Worm (Caenorhabditis elegans) whole organism, young adult: Measurements from ENCODE around the gene T08A11.1.

Source experiments
- B0336.3 ChIP-seq: fragments of 200-800 bp; sonication (Bioruptor generic); IDR thresholded peaks from 2 replicates; pipeline ENCODE4 v1.3.6; 2022; ENCODE audit warnings: missing genetic modification characterization, missing compliant biosample characterization
- T26A5.8 ChIP-seq: sonication (generic microtip); optimal IDR thresholded peaks from 2 replicates; lab custom pipeline; 2016; ENCODE audit warnings: missing genetic modification characterization, missing compliant biosample characterization
- hmg-1.2 ChIP-seq: fragments of 200-800 bp; sonication (Bioruptor generic); IDR thresholded peaks from 2 replicates; pipeline ENCODE4 v1.3.6; 2022; ENCODE audit warnings: missing genetic modification reagents, missing genetic modification characterization, missing compliant biosample characterization
- let-607 ChIP-seq, 2 experiments: fragments of 200-800 bp in 1 of 2; sonication (Bioruptor generic) in 1 of 2; sonication (generic microtip) in 1 of 2; optimal IDR thresholded peaks; 2 replicates each; lab custom pipeline; 2016 to 2018; ENCODE audit warnings: mild to moderate bottlenecking in 2 of 2, missing compliant biosample characterization in 2 of 2, missing genetic modification characterization in 2 of 2, moderate library complexity in 2 of 2, missing genotype in 1 of 2
- nhr-80 ChIP-seq: sonication (generic microtip); optimal IDR thresholded peaks from 2 replicates; lab custom pipeline; 2016; ENCODE audit warnings: missing genetic modification characterization, missing compliant biosample characterization
- rcor-1 ChIP-seq: fragments of 200-800 bp; sonication (Bioruptor generic); IDR thresholded peaks from 2 replicates; pipeline ENCODE4 v1.3.6; 2022; ENCODE audit warnings: missing genetic modification reagents, missing genetic modification characterization, missing compliant biosample characterization
- snpc-3.4 ChIP-seq: sonication (generic microtip); optimal IDR thresholded peaks from 2 replicates; lab custom pipeline; 2017; ENCODE audit warnings: missing genetic modification characterization, mild to moderate bottlenecking, missing compliant biosample characterization, antibody characterized with exemption, moderate library complexity, missing genotype, missing genetic modification reagents
- unc-62 ChIP-seq: fragments of 150-350 bp; optimal IDR thresholded peaks from 2 replicates; lab custom pipeline; 2014; ENCODE audit warnings: missing biosample characterization, missing genetic modification reagents, missing genetic modification characterization
- ztf-18 ChIP-seq: sonication (generic microtip); optimal IDR thresholded peaks from 2 replicates; lab custom pipeline; 2016; ENCODE audit warnings: missing genotype, mild to moderate bottlenecking, missing genetic modification characterization, missing compliant biosample characterization
- ztf-3 ChIP-seq: fragments of 200-800 bp; sonication (Bioruptor generic); optimal IDR thresholded peaks from 2 replicates; lab custom pipeline; 2018; ENCODE audit warnings: mild to moderate bottlenecking, missing genetic modification characterization, missing compliant biosample characterization
- ztf-6 ChIP-seq: fragments of 200-800 bp; sonication (Bioruptor generic); IDR thresholded peaks from 2 replicates; pipeline ENCODE4 v1.3.6; 2022; ENCODE audit warnings: missing genetic modification reagents, missing genetic modification characterization, missing compliant biosample characterization

- TF ChIP-seq ztf-6 (GFP tag; lab: Robert Waterston, UW), result no peak
- no peak for TF ChIP-seq rcor-1 (GFP tag; lab: Robert Waterston, UW)
- TF ChIP-seq ztf-3 (GFP tag; lab: Kevin White, UChicago), result no peak
- no peak for TF ChIP-seq nhr-80
- TF ChIP-seq B0336.3 (GFP tag; lab: Robert Waterston, UW), result no peak
- TF ChIP-seq snpc-3.4 (tag; lab: Kevin White, UChicago), result no peak
- TF ChIP-seq ztf-18 (tag; lab: Kevin White, UChicago), result no peak
- TF ChIP-seq T26A5.8 (tag; lab: Kevin White, UChicago), result no peak
- no peak for TF ChIP-seq hmg-1.2
- TF ChIP-seq unc-62 (GFP tag; lab: Kevin White, UChicago), result no peak
- TF ChIP-seq let-607 (tag; optimal IDR thresholded peaks at IDR 0.05; lab: Kevin White, UChicago), result no peak
These were observed 13.3 kb upstream of the T08A11.1 start for ce11 chrIII:4276277-4276676.
